Worm (Caenorhabditis elegans) whole organism, late embryonic: ENCODE results near the gene cisd-1.

Source experiments
- C08G9.2 ChIP-seq: sonication (generic microtip); optimal IDR thresholded peaks from 2 replicates; lab custom pipeline; 2016; ENCODE audit warnings: mild to moderate bottlenecking, missing genetic modification characterization, moderate library complexity, missing compliant biosample characterization
- C38D4.7 ChIP-seq: fragments of 200-800 bp; sonication (Bioruptor generic); optimal IDR thresholded peaks from 2 replicates; lab custom pipeline; 2018; ENCODE audit warnings: mild to moderate bottlenecking, missing genetic modification characterization, moderate library complexity, missing compliant biosample characterization
- F13H6.1 ChIP-seq: sonication (generic microtip); optimal IDR thresholded peaks from 2 replicates; lab custom pipeline; 2016; ENCODE audit warnings: missing genetic modification characterization, missing compliant biosample characterization
- K02D7.2 ChIP-seq: sonication (generic microtip); optimal IDR thresholded peaks from 2 replicates; lab custom pipeline; 2017; ENCODE audit warnings: mild to moderate bottlenecking, missing genetic modification characterization, missing compliant biosample characterization
- T23F11.4 ChIP-seq: fragments of 200-800 bp; sonication (Bioruptor generic); optimal IDR thresholded peaks from 2 replicates; lab custom pipeline; 2018; ENCODE audit warnings: mild to moderate bottlenecking, missing genetic modification characterization, missing compliant biosample characterization
- Y22D7AL.16 ChIP-seq: sonication (generic microtip); optimal IDR thresholded peaks from 2 replicates; lab custom pipeline; 2016; ENCODE audit warnings: missing genetic modification characterization, missing compliant biosample characterization
- ama-1 ChIP-seq: fragments of 150-350 bp; optimal IDR thresholded peaks from 2 replicates; lab custom pipeline; 2014
- ceh-22 ChIP-seq: sonication (generic microtip); optimal IDR thresholded peaks from 2 replicates; lab custom pipeline; 2017; ENCODE audit warnings: missing biosample characterization, missing genetic modification characterization
- ceh-24 ChIP-seq: sonication (generic microtip); optimal IDR thresholded peaks from 2 replicates; lab custom pipeline; 2016; ENCODE audit warnings: mild to moderate bottlenecking, missing genetic modification characterization, missing compliant biosample characterization
- ceh-34 ChIP-seq: sonication (generic microtip); optimal IDR thresholded peaks from 2 replicates; lab custom pipeline; 2016; ENCODE audit warnings: mild to moderate bottlenecking, missing genetic modification characterization, missing compliant biosample characterization
- ceh-45 ChIP-seq: fragments of 200-800 bp; sonication (Bioruptor generic); IDR thresholded peaks from 2 replicates; pipeline ENCODE4 v1.3.6; 2022; ENCODE audit warnings: missing genetic modification reagents, missing genetic modification characterization, missing compliant biosample characterization
- ceh-48 ChIP-seq: sonication (generic microtip); optimal IDR thresholded peaks from 2 replicates; lab custom pipeline; 2016; ENCODE audit warnings: missing genetic modification characterization, inconsistent platforms, missing compliant biosample characterization
- ceh-6 ChIP-seq: fragments of 200-800 bp; sonication (Bioruptor generic); optimal IDR thresholded peaks from 2 replicates; lab custom pipeline; 2018; ENCODE audit warnings: mild to moderate bottlenecking, missing genetic modification characterization, missing compliant biosample characterization
- ceh-9 ChIP-seq: sonication (generic microtip); optimal IDR thresholded peaks from 2 replicates; lab custom pipeline; 2016; ENCODE audit warnings: mild to moderate bottlenecking, missing genetic modification characterization, inconsistent platforms, missing compliant biosample characterization
- che-1 ChIP-seq: sonication (generic microtip); optimal IDR thresholded peaks from 2 replicates; lab custom pipeline; 2016; ENCODE audit warnings: mild to moderate bottlenecking, missing genetic modification characterization, missing compliant biosample characterization
- dmd-4 ChIP-seq: sonication (generic microtip); optimal IDR thresholded peaks from 2 replicates; lab custom pipeline; 2016; ENCODE audit warnings: borderline replicate concordance, missing genetic modification characterization, missing compliant biosample characterization
- eyg-1 ChIP-seq: sonication (generic microtip); optimal IDR thresholded peaks from 2 replicates; lab custom pipeline; 2016; ENCODE audit warnings: missing genotype, missing genetic modification characterization, missing compliant biosample characterization
- fkh-10 ChIP-seq: fragments of 150-350 bp; optimal IDR thresholded peaks from 2 replicates; lab custom pipeline; 2014; ENCODE audit warnings: missing biosample characterization, missing genetic modification reagents, missing genetic modification characterization
- hlh-13 ChIP-seq: fragments of 200-800 bp; sonication (Bioruptor generic); optimal IDR thresholded peaks from 2 replicates; lab custom pipeline; 2018; ENCODE audit warnings: mild to moderate bottlenecking, missing genetic modification characterization, missing compliant biosample characterization
- hlh-15 ChIP-seq: sonication (generic microtip); optimal IDR thresholded peaks from 2 replicates; lab custom pipeline; 2016; ENCODE audit warnings: missing genetic modification characterization, missing compliant biosample characterization
- nfya-1 ChIP-seq: sonication (generic microtip); optimal IDR thresholded peaks from 2 replicates; lab custom pipeline; 2017; ENCODE audit warnings: missing genetic modification characterization, mild to moderate bottlenecking, missing compliant biosample characterization, antibody characterized with exemption, moderate library complexity
- pag-3 ChIP-seq: sonication (generic microtip); optimal IDR thresholded peaks from 2 replicates; lab custom pipeline; 2016; ENCODE audit warnings: missing compliant biosample characterization, missing genetic modification characterization, borderline replicate concordance
- pax-1 ChIP-seq: fragments of 150-350 bp; optimal IDR thresholded peaks from 2 replicates; lab custom pipeline; 2014; ENCODE audit warnings: missing biosample characterization, missing genetic modification characterization
- pha-2 ChIP-seq: sonication (generic microtip); optimal IDR thresholded peaks from 2 replicates; lab custom pipeline; 2017; ENCODE audit warnings: mild to moderate bottlenecking, missing genetic modification characterization, missing compliant biosample characterization
- pqm-1 ChIP-seq: sonication (generic microtip); optimal IDR thresholded peaks from 2 replicates; lab custom pipeline; 2016; ENCODE audit warnings: missing genetic modification characterization, missing compliant biosample characterization
- pros-1 ChIP-seq: fragments of 150-350 bp; optimal IDR thresholded peaks from 2 replicates; lab custom pipeline; 2014; ENCODE audit warnings: missing biosample characterization, missing genetic modification reagents, missing genetic modification characterization
- rnt-1 ChIP-seq: sonication (generic microtip); optimal IDR thresholded peaks from 2 replicates; lab custom pipeline; 2016; ENCODE audit warnings: missing genetic modification characterization, missing compliant biosample characterization
- sdc-2 ChIP-seq: sonication (generic microtip); optimal IDR thresholded peaks from 2 replicates; lab custom pipeline; 2016; ENCODE audit warnings: missing genotype, missing genetic modification characterization, missing compliant biosample characterization
- sox-2 ChIP-seq: fragments of 200-800 bp; sonication (Bioruptor generic); IDR thresholded peaks from 2 replicates; pipeline ENCODE4 v1.3.6; 2022; ENCODE audit warnings: missing genetic modification reagents, missing genetic modification characterization, missing compliant biosample characterization
- sox-4 ChIP-seq: sonication (generic microtip); optimal IDR thresholded peaks from 2 replicates; lab custom pipeline; 2017; ENCODE audit warnings: mild to moderate bottlenecking, missing genetic modification characterization, inconsistent platforms, missing compliant biosample characterization
- tbx-7 ChIP-seq: sonication (generic microtip); optimal IDR thresholded peaks from 2 replicates; lab custom pipeline; 2016; ENCODE audit warnings: missing genotype, missing genetic modification characterization, missing compliant biosample characterization
- ttx-3 ChIP-seq: sonication (generic microtip); optimal IDR thresholded peaks from 2 replicates; lab custom pipeline; 2016; ENCODE audit warnings: missing genetic modification reagents, missing genetic modification characterization, missing compliant biosample characterization
- unc-3 ChIP-seq, 2 experiments: fragments of 200-800 bp in 1 of 2; sonication (Bioruptor generic) in 1 of 2; sonication (generic microtip) in 1 of 2; conservative IDR thresholded peaks in 1 of 2; optimal IDR thresholded peaks in 1 of 2; 2 replicates each; pipeline versions ENCODE4 v1.3.6 to Lab custom; 2016 to 2022; ENCODE audit warnings: missing compliant biosample characterization in 2 of 2, missing genetic modification characterization in 2 of 2, missing genetic modification reagents in 1 of 2
- unc-42 ChIP-seq: sonication (generic microtip); optimal IDR thresholded peaks from 2 replicates; lab custom pipeline; 2016; ENCODE audit warnings: missing genotype, missing genetic modification characterization, missing compliant biosample characterization
- unc-55 ChIP-seq: sonication (generic microtip); optimal IDR thresholded peaks from 2 replicates; lab custom pipeline; 2017; ENCODE audit warnings: missing biosample characterization, missing genetic modification reagents, missing genetic modification characterization

The cisd-1 gene

ce11 chrII:11427322-11427721 is 42.1 kb downstream of the cisd-1 start:
- TF ChIP-seq pha-2 (tag; lab: Kevin White, UChicago) (no peak), C38D4.7 (no peak), K02D7.2 (no peak), hlh-15 (tag; lab: Kevin White, UChicago) (no peak), pqm-1 (no peak), hlh-13 (no peak), ceh-24 (tag; lab: Kevin White, UChicago) (no peak), eyg-1 (no peak)

ce11 chrII:11424579-11425316 is 44.7 kb downstream of the cisd-1 start, which contains the start of gene C05D12.3:
Gene C05D12.3, plus strand, starts transcription at chrII:11425266.
- TF ChIP-seq ceh-45 (no peak), F13H6.1 (no peak), ceh-48 (tag; lab: Kevin White, UChicago) (no peak), Y22D7AL.16 (tag; lab: Kevin White, UChicago) (no peak), C08G9.2 (tag; lab: Kevin White, UChicago) (no peak), unc-3 (GFP tag; conservative IDR thresholded peaks at IDR 0.05; lab: Robert Waterston, UW) (no peak), unc-3 (tag; optimal IDR thresholded peaks at IDR 0.05; lab: Kevin White, UChicago) (no peak), rnt-1 (tag; lab: Kevin White, UChicago) (no peak), fkh-10 (GFP tag; lab: Kevin White, UChicago) (no peak), tbx-7 (tag; lab: Kevin White, UChicago) (no peak), nfya-1 (tag; lab: Kevin White, UChicago) (no peak), ceh-24 (tag; lab: Kevin White, UChicago) (no peak), sox-2 (GFP tag; lab: Robert Waterston, UW) (no peak), dmd-4 (tag; lab: Kevin White, UChicago) (no peak), ceh-34 (no peak), unc-42 (tag; lab: Kevin White, UChicago) (no peak), sdc-2 (no peak), unc-55 (GFP tag; lab: Kevin White, UChicago) (no peak)

- no peak for TF ChIP-seq F13H6.1
- no peak for TF ChIP-seq ceh-22
- TF ChIP-seq ceh-6 (GFP tag; lab: Kevin White, UChicago): no peak
- no peak for TF ChIP-seq pax-1
- no peak for TF ChIP-seq ceh-9
- TF ChIP-seq C38D4.7: no peak
- TF ChIP-seq sox-4: no peak
- no peak for TF ChIP-seq ceh-48 (tag; lab: Kevin White, UChicago)
- TF ChIP-seq pha-2 (tag; lab: Kevin White, UChicago): no peak
- TF ChIP-seq unc-42 (tag; lab: Kevin White, UChicago): no peak
- no peak for TF ChIP-seq pag-3 (tag; lab: Kevin White, UChicago)
- no peak for TF ChIP-seq ttx-3 (tag; lab: Kevin White, UChicago)
- TF ChIP-seq T23F11.4 (GFP tag; lab: Kevin White, UChicago): no peak
- TF ChIP-seq ama-1 (lab: Kevin White, UChicago): no peak
- no peak for TF ChIP-seq che-1 (tag; lab: Kevin White, UChicago)
- TF ChIP-seq hlh-15 (tag; lab: Kevin White, UChicago): no peak
- no peak for TF ChIP-seq pqm-1
- TF ChIP-seq nfya-1 (tag; lab: Kevin White, UChicago): no peak
- no peak for TF ChIP-seq pros-1
- no peak for TF ChIP-seq dmd-4 (tag; lab: Kevin White, UChicago)
These were observed 45.4 kb downstream of the cisd-1 start for ce11 chrII:11424032-11424431.
